Worm (Caenorhabditis elegans): ENCODE measurements around the gene sel-11.

ce11 chrV:11741078-11741477 is 26.1 kb upstream of the sel-11 start:
- TF ChIP-seq ama-1 (optimal IDR thresholded peaks at IDR 0.05) (no peak), pha-4 (tag; optimal IDR thresholded peaks at IDR 0.05) (no peak), dmd-4 (tag; optimal IDR thresholded peaks at IDR 0.05; ENCODE audit: borderline replicate concordance) (no peak), ztf-16 (tag; optimal IDR thresholded peaks at IDR 0.05) (no peak), hlh-8 (tag; optimal IDR thresholded peaks at IDR 0.05) (no peak), unc-86 (tag; optimal IDR thresholded peaks at IDR 0.05) (no peak)
